Fruit fly (Drosophila melanogaster): ENCODE measurements around the gene Samuel.

DNA sequence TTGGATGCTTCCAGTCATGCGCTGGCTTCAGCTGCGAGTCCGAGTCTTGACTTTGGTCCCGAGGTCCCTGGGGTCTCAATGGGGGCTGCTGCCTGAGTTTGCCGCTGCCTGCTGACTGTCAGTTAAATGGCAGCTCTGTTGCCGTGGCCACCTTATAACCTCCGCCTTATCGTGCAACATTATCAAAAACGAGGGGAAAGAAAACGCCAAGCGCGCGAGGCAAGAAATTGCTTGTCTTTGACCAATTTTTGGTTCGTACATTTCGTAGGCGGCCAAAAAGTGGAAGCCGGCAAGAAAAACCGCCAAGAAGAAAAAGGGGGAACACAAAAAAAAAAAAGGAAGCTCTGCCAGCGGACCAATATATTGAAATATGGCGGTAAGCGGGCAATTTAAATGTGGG is 42.9 kb downstream of the Samuel start:
- TF ChIP-seq psq (optimal IDR thresholded peaks at IDR 0.05) (no peak), CG8478 (optimal IDR thresholded peaks at IDR 0.05) (no peak), usp (GFP tag; optimal IDR thresholded peaks at IDR 0.05) (no peak), Dll (optimal IDR thresholded peaks at IDR 0.05) (no peak), EcR (GFP tag; optimal IDR thresholded peaks at IDR 0.05) (no peak), pan (optimal IDR thresholded peaks at IDR 0.05) (no peak)

Measured in whole organism.